Fruit fly (Drosophila melanogaster) whole organism, pupa: Measurements from ENCODE around the gene VhaM9.7-d.

Experiments used
- CG12605 ChIP-seq: fragments of 200-800 bp; sonication (Bioruptor generic); IDR thresholded peaks from 2 replicates; pipeline ENCODE4 v1.3.6; 2022; ENCODE audit warnings: missing biosample characterization, missing genetic modification characterization
- CG14655 ChIP-seq: fragments of 200-800 bp; sonication (Bioruptor generic); optimal IDR thresholded peaks from 3 replicates; lab custom pipeline; 2017; ENCODE audit warnings: mild to moderate bottlenecking, missing biosample characterization, missing genetic modification reagents, missing genetic modification characterization
- CG17806 ChIP-seq: fragments of 200-800 bp; sonication (Bioruptor generic); optimal IDR thresholded peaks from 2 replicates; lab custom pipeline; 2018; ENCODE audit warnings: missing biosample characterization, mild to moderate bottlenecking, missing genetic modification characterization, moderate library complexity
- CG32121 ChIP-seq: fragments of 200-800 bp; sonication (Bioruptor generic); IDR thresholded peaks from 2 replicates; pipeline ENCODE4 v1.3.6; 2022; ENCODE audit warnings: missing biosample characterization, missing genetic modification characterization
- CG4496 ChIP-seq: fragments of 200-800 bp; sonication (Bioruptor generic); IDR thresholded peaks from 3 replicates; pipeline ENCODE4 v1.3.6; 2022; ENCODE audit warnings: missing biosample characterization, missing genetic modification characterization
- CG8159 ChIP-seq: fragments of 200-800 bp; sonication (Bioruptor generic); optimal IDR thresholded peaks from 3 replicates; lab custom pipeline; 2018; ENCODE audit warnings: missing biosample characterization, mild to moderate bottlenecking, missing genetic modification characterization, moderate library complexity
- EcR ChIP-seq: fragments of 200-800 bp; sonication (Bioruptor generic); optimal IDR thresholded peaks from 3 replicates; lab custom pipeline; 2019; ENCODE audit warnings: missing biosample characterization, missing genetic modification characterization, mild to moderate bottlenecking, moderate library complexity, missing genetic modification reagents
- Ets98B ChIP-seq: fragments of 200-800 bp; sonication (Bioruptor generic); IDR thresholded peaks from 2 replicates; pipeline ENCODE4 v1.3.6; 2022; ENCODE audit warnings: missing biosample characterization, missing genetic modification characterization
- Pif1A ChIP-seq: fragments of 200-800 bp; sonication (Bioruptor generic); optimal IDR thresholded peaks from 3 replicates; lab custom pipeline; 2016; ENCODE audit warnings: missing biosample characterization, missing genetic modification characterization
- Pif1B ChIP-seq: fragments of 200-800 bp; sonication (Bioruptor generic); optimal IDR thresholded peaks from 3 replicates; lab custom pipeline; 2016; ENCODE audit warnings: missing biosample characterization, missing genetic modification characterization
- fd96Ca ChIP-seq: fragments of 200-800 bp; sonication (Bioruptor generic); IDR thresholded peaks from 3 replicates; pipeline ENCODE4 v1.3.6; 2022; ENCODE audit warnings: missing biosample characterization, missing genetic modification characterization
- rn ChIP-seq: fragments of 200-800 bp; sonication (Bioruptor generic); IDR thresholded peaks from 2 replicates; pipeline ENCODE4 v1.3.6; 2022; ENCODE audit warnings: missing biosample characterization, missing genetic modification characterization

- TF ChIP-seq Ets98B (GFP tag; lab: Robert Waterston, UW) (no peak), Pif1B (no peak), CG32121 (GFP tag; lab: Robert Waterston, UW) (no peak), EcR (GFP tag; lab: Kevin White, UChicago) (no peak), CG12605 (GFP tag; lab: Robert Waterston, UW) (no peak), CG17806 (no peak), CG8159 (no peak), CG14655 (GFP tag; lab: Kevin White, UChicago) (no peak), Pif1A (GFP tag; lab: Kevin White, UChicago) (no peak), CG4496 (GFP tag; lab: Robert Waterston, UW) (no peak), fd96Ca (GFP tag; lab: Robert Waterston, UW) (no peak), rn (no peak)
These were observed 6.1 kb downstream of the VhaM9.7-d start for dm6 chr3R:16980958-16981623.
